Fruit fly (Drosophila melanogaster): Measurements from ENCODE around the gene CG43354.

The CG43354 gene

DNA sequence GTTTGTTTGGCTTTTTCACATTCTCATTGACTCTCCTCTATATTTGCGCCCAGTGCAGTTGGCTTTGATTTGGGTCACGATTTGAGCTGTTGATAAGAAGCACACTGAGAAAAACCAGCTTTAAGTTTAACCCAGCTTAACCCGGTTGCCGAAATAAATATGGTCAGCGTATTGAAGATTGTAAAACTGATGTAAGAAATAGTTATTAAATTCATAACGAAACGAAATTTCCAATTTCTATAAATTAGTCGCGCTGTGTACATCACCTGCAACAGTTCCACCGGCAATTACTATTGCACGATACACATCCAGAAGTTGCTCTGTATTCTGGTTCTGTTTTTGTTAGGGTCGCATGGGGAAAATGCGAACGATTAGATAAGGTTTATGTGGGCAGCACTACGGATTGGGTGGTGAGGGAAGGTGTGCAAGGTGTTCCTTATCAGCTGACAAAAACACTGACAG, 15.9 kb upstream of the CG43354 start:
- TF ChIP-seq CG8301 (tag; optimal IDR thresholded peaks at IDR 0.05) (peak; percentile 69), CG32121 (GFP tag; IDR thresholded peaks at IDR 0.05) (peak; percentile 80), CG8159 (tag; optimal IDR thresholded peaks at IDR 0.05) (peak; percentile 39), Pif1A (GFP tag; optimal IDR thresholded peaks at IDR 0.05) (peak; percentile 46), D1 (tag; optimal IDR thresholded peaks at IDR 0.05) (no peak), Ets98B (GFP tag; IDR thresholded peaks at IDR 0.05) (peak; percentile 52), fd96Ca (GFP tag; IDR thresholded peaks at IDR 0.05) (peak; percentile 83), CG12605 (GFP tag; IDR thresholded peaks at IDR 0.05) (peak; percentile 43; the same call in 1 of the 2 replicates), CG15710 (tag; optimal IDR thresholded peaks at IDR 0.05) (peak; percentile 40), EcR (GFP tag; optimal IDR thresholded peaks at IDR 0.05) (no peak), CG34367 (tag; optimal IDR thresholded peaks at IDR 0.05) (peak; percentile 9), Snoo (tag; optimal IDR thresholded peaks at IDR 0.05) (peak; percentile 50), CG10348 (GFP tag; IDR thresholded peaks at IDR 0.05) (no peak), rn (GFP tag; IDR thresholded peaks at IDR 0.05) (peak; percentile 59; the same call in 1 of the 2 replicates), CG9948 (tag; optimal IDR thresholded peaks at IDR 0.05) (peak; percentile 38), gl (tag; optimal IDR thresholded peaks at IDR 0.05) (no peak), CG13204 (GFP tag; optimal IDR thresholded peaks at IDR 0.05) (no peak), Pif1B (GFP tag; optimal IDR thresholded peaks at IDR 0.05) (no peak), CG14655 (GFP tag; optimal IDR thresholded peaks at IDR 0.05) (peak; percentile 63), CG4496 (GFP tag; IDR thresholded peaks at IDR 0.05) (peak; percentile 77; the same call in 2 of the 3 replicates), CG17806 (tag; optimal IDR thresholded peaks at IDR 0.05) (peak; percentile 44)

DNA sequence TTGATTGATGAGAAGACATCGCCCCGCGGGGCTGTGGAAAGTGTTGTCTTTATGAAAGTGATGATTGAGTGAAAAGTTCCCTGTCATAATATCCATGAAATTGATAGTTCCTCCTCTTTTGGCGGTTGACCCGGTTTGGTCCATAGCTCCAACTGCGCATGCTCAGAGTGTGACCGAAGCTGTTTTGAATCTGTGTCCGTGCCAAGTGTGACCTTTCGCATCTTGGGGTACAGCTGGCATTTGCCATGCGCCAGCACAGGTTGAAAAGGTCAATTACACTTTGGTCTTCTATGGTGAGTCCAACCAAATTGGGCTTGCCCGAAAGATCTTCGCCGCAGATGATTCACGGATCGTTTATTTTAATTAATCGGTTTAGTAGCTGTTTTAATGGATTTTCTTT, 11.7 kb upstream of the CG43354 start:
- TF ChIP-seq CG14655 (GFP tag; optimal IDR thresholded peaks at IDR 0.05) = no peak
- no peak for TF ChIP-seq CG32121 (GFP tag; IDR thresholded peaks at IDR 0.05)
- TF ChIP-seq CG17806 (tag; optimal IDR thresholded peaks at IDR 0.05) = no peak
- TF ChIP-seq CG8159 (tag; optimal IDR thresholded peaks at IDR 0.05) = no peak
- no peak for TF ChIP-seq Pif1A (GFP tag; optimal IDR thresholded peaks at IDR 0.05)
- TF ChIP-seq CG34367 (tag; optimal IDR thresholded peaks at IDR 0.05) = no peak
- no peak for TF ChIP-seq CG8301 (tag; optimal IDR thresholded peaks at IDR 0.05)
- no peak for TF ChIP-seq CG15710 (tag; optimal IDR thresholded peaks at IDR 0.05)
- TF ChIP-seq rn (GFP tag; IDR thresholded peaks at IDR 0.05) = no peak

DNA sequence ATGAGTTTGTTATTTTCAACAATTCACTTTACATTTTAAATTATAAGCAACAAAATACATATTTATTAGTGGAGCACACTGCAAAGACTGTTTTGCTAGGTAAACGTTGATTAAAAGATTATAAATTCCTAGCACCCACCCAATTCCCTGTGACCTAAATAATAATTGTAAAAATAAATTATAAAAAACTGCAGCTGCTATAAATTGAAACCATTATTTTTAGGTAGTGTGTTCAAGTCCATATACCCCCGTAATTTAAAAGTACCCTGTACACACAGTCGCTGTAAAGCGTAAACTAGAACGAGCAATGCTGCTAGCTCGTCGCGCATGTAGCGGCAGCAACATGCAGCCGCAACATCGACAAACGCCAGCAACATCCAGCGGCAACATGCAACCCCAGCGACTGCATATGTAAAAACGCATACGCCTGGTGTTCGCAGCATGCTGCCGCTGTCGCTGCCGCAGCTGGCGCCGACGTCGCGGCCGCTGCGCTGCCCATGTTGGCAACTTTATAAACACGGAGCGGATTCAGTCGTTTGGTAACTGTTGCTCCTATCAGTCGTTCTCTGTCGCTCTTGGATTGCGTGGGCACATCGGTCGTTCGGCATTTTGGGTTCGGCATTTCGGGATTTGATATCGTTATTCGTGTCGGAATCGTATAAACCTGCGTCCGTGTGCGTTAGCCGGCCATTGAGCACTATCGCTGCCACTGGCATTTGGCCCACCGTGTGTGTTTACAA, 10.5 kb upstream of the CG43354 start, which contains the start of gene Fas3:
Gene Fas3, plus strand, starts transcription at position 526 of the 740 bp plus-strand sequence.
- TF ChIP-seq CG4496 (GFP tag; IDR thresholded peaks at IDR 0.05) (peak; percentile 58), gl (tag; optimal IDR thresholded peaks at IDR 0.05) (no peak), CG8159 (tag; optimal IDR thresholded peaks at IDR 0.05) (peak; percentile 18), CG34367 (tag; optimal IDR thresholded peaks at IDR 0.05) (no peak), CG32121 (GFP tag; IDR thresholded peaks at IDR 0.05) (0 out of 2 replicates have a peak, but pooled peaks have one; percentile 7), CG10348 (GFP tag; IDR thresholded peaks at IDR 0.05) (no peak), Pif1A (GFP tag; optimal IDR thresholded peaks at IDR 0.05) (no peak), CG9948 (tag; optimal IDR thresholded peaks at IDR 0.05) (no peak), CG12605 (GFP tag; IDR thresholded peaks at IDR 0.05) (no peak), CG14655 (GFP tag; optimal IDR thresholded peaks at IDR 0.05) (peak; percentile 37), CG8301 (tag; optimal IDR thresholded peaks at IDR 0.05) (peak; percentile 10), rn (GFP tag; IDR thresholded peaks at IDR 0.05) (no peak), Pif1B (GFP tag; optimal IDR thresholded peaks at IDR 0.05) (peak; percentile 12), EcR (GFP tag; optimal IDR thresholded peaks at IDR 0.05) (peak; percentile 16), D1 (tag; optimal IDR thresholded peaks at IDR 0.05) (peak; percentile 15), CG13204 (GFP tag; optimal IDR thresholded peaks at IDR 0.05) (peak; percentile 16), CG15710 (tag; optimal IDR thresholded peaks at IDR 0.05) (no peak), Ets98B (GFP tag; IDR thresholded peaks at IDR 0.05) (peak; percentile 28; the same call in 1 of the 2 replicates), CG17806 (tag; optimal IDR thresholded peaks at IDR 0.05) (no peak), fd96Ca (GFP tag; IDR thresholded peaks at IDR 0.05) (no peak), Snoo (tag; optimal IDR thresholded peaks at IDR 0.05) (peak; percentile 35)

DNA sequence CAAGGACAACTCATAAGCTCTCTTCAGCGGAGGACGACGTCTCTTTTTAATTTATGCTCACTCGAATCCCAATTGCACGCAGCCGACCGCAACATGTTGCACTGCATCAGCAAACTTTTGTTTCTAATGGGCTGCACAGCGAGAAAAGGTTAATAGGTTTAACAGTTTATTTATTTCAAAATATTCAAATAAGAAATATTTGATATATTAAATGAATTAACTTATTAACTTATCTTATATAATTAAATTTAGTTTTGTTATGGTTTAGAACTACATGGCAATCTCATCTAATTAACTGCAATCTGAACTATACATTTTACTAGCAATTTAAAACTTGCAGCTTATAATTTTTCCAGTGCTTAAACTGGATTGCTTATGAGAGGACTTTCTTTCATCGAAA, 6.2 kb upstream of the CG43354 start:
- TF ChIP-seq CG13204 (GFP tag; optimal IDR thresholded peaks at IDR 0.05) (no peak), CG4496 (GFP tag; IDR thresholded peaks at IDR 0.05) (peak; percentile 13; the same call in 1 of the 3 replicates), CG12605 (GFP tag; IDR thresholded peaks at IDR 0.05) (no peak), CG8301 (tag; optimal IDR thresholded peaks at IDR 0.05) (peak; percentile 21), CG34367 (tag; optimal IDR thresholded peaks at IDR 0.05) (no peak), CG15710 (tag; optimal IDR thresholded peaks at IDR 0.05) (no peak), Snoo (tag; optimal IDR thresholded peaks at IDR 0.05) (no peak), gl (tag; optimal IDR thresholded peaks at IDR 0.05) (no peak), D1 (tag; optimal IDR thresholded peaks at IDR 0.05) (no peak), Pif1A (GFP tag; optimal IDR thresholded peaks at IDR 0.05) (no peak), CG14655 (GFP tag; optimal IDR thresholded peaks at IDR 0.05) (peak; percentile 27), CG8159 (tag; optimal IDR thresholded peaks at IDR 0.05) (peak; percentile 21), CG10348 (GFP tag; IDR thresholded peaks at IDR 0.05) (no peak), Pif1B (GFP tag; optimal IDR thresholded peaks at IDR 0.05) (no peak), fd96Ca (GFP tag; IDR thresholded peaks at IDR 0.05) (no peak), EcR (GFP tag; optimal IDR thresholded peaks at IDR 0.05) (no peak), rn (GFP tag; IDR thresholded peaks at IDR 0.05) (no peak), CG17806 (tag; optimal IDR thresholded peaks at IDR 0.05) (peak; percentile 13), CG9948 (tag; optimal IDR thresholded peaks at IDR 0.05) (no peak), CG32121 (GFP tag; IDR thresholded peaks at IDR 0.05) (peak; percentile 24; the same call in 1 of the 2 replicates), Ets98B (GFP tag; IDR thresholded peaks at IDR 0.05) (no peak)

All from whole organism, pupa.